Fruit fly (Drosophila melanogaster): Measurements from ENCODE around the gene CG10413.

Gene CG10413

DNA sequence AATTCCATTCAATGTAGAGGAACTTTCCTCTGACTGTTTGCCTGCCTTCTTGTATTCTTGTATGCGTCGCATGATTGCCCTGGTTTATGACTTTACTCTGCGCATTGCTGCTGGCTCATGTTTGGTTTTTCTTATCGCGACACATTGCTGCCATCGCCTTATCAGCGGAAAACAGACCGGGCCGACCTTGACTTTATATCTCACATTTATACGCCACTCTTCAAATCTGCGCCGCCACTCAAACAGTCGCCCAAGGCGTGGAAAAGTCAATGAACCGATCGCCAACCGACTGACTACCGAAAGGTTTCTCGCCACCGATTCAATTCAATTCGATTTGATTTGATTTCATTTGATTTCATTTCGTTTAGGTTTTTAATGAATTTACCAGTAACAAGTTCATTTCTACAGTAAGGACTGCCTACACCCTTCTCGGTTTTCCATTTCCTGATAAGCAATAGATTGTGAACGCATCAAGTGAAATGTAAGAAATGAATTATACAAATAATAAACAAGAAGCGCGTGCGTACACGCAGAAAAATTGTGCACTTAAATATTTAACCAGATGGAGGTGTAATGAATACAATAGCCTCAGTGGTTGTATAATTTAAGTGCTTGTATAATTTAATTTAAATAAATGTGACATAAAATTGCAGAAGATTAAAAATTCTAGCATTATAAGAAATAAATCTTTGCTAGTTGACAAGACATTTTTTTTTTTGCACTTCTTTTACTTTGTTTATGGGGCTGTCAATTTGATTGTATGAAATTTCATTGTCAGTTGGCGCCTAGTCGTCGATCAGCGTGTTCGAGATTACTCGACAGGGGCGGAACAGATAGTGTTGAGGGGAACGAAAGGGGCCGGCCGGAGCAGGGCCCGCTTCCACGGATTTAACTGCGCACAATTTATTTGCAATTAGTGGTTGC lies 38.6 kb downstream of the CG10413 start:
- TF ChIP-seq CG9705 (GFP tag; optimal IDR thresholded peaks at IDR 0.05) (no peak), Dif (GFP tag; optimal IDR thresholded peaks at IDR 0.05; ENCODE audit: partially characterized antibody) (no peak), Hnf4 (GFP tag; optimal IDR thresholded peaks at IDR 0.05) (no peak), OdsH (GFP tag; optimal IDR thresholded peaks at IDR 0.05) (no peak), usp (GFP tag; optimal IDR thresholded peaks at IDR 0.05) (no peak), Abd-B (GFP tag; optimal IDR thresholded peaks at IDR 0.05) (no peak), rgr (GFP tag; optimal IDR thresholded peaks at IDR 0.05) (peak; percentile 6), fru (GFP tag; optimal IDR thresholded peaks at IDR 0.05) (peak; percentile 12), CrebA (GFP tag; optimal IDR thresholded peaks at IDR 0.05; ENCODE audit: borderline replicate concordance) (no peak), dmrt93B (GFP tag; optimal IDR thresholded peaks at IDR 0.05) (no peak), foxo (GFP tag; optimal IDR thresholded peaks at IDR 0.05) (peak in 1 of 2 experiments; percentile 26), Rel (GFP tag; optimal IDR thresholded peaks at IDR 0.05) (no peak), Rel (tag; optimal IDR thresholded peaks at IDR 0.05) (peak; percentile 44), HLH106 (tag; optimal IDR thresholded peaks at IDR 0.05) (peak; percentile 6), dsf (GFP tag; optimal IDR thresholded peaks at IDR 0.05; ENCODE audit: borderline replicate concordance) (no peak), CG32264 (GFP tag; optimal IDR thresholded peaks at IDR 0.05) (no peak), h (GFP tag; optimal IDR thresholded peaks at IDR 0.05) (peak; percentile 48), Jra (GFP tag; optimal IDR thresholded peaks at IDR 0.05) (no peak), Hr83 (GFP tag; optimal IDR thresholded peaks at IDR 0.05; ENCODE audit: poor library complexity, severe bottlenecking) (no peak), lola (GFP tag; optimal IDR thresholded peaks at IDR 0.05) (no peak), br (GFP tag; optimal IDR thresholded peaks at IDR 0.05) (no peak), jim (GFP tag; optimal IDR thresholded peaks at IDR 0.05) (no peak), dl (GFP tag; optimal IDR thresholded peaks at IDR 0.05; ENCODE audit: insufficient read depth in 1 of 2, partially characterized antibody in 2 of 2) (no peak), psq (GFP tag; optimal IDR thresholded peaks at IDR 0.05) (peak; percentile 2), tai (GFP tag; optimal IDR thresholded peaks at IDR 0.05) (no peak), ey (GFP tag; optimal IDR thresholded peaks at IDR 0.05) (peak; percentile 18)

DNA sequence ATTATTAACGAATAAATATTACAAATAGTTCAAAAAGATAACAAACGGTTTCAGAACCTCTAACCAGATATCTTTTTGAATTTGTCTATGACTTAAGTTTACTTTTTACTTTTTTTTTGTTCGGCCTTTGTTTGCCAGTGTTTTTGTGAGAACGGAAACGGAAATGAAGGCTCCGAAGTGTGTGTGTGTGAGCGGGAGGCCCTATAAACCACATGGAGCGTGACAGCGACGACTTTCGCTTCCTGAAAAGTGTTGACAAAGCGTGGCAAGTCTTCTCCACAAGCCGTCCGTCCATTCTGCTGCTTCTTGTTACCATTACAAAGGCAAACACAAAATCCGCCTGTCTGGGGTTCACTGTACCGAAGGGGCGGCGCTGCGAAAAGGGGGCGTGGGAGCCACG lies 40.6 kb downstream of the CG10413 start:
- TF ChIP-seq Vsx2 (GFP tag; optimal IDR thresholded peaks at IDR 0.05; ENCODE audit: partially characterized antibody) (no peak), rgr (GFP tag; optimal IDR thresholded peaks at IDR 0.05) (no peak), Mio (GFP tag; optimal IDR thresholded peaks at IDR 0.05) (no peak), Dif (GFP tag; optimal IDR thresholded peaks at IDR 0.05; ENCODE audit: partially characterized antibody) (no peak), jim (GFP tag; optimal IDR thresholded peaks at IDR 0.05) (no peak), dsf (GFP tag; optimal IDR thresholded peaks at IDR 0.05; ENCODE audit: borderline replicate concordance) (no peak), brk (GFP tag; optimal IDR thresholded peaks at IDR 0.05) (no peak), OdsH (GFP tag; optimal IDR thresholded peaks at IDR 0.05) (no peak), tai (GFP tag; optimal IDR thresholded peaks at IDR 0.05) (no peak), HLH106 (tag; optimal IDR thresholded peaks at IDR 0.05) (no peak), CG32264 (GFP tag; optimal IDR thresholded peaks at IDR 0.05) (no peak), pan (optimal IDR thresholded peaks at IDR 0.05) (no peak), br (GFP tag; optimal IDR thresholded peaks at IDR 0.05) (no peak)

DNA sequence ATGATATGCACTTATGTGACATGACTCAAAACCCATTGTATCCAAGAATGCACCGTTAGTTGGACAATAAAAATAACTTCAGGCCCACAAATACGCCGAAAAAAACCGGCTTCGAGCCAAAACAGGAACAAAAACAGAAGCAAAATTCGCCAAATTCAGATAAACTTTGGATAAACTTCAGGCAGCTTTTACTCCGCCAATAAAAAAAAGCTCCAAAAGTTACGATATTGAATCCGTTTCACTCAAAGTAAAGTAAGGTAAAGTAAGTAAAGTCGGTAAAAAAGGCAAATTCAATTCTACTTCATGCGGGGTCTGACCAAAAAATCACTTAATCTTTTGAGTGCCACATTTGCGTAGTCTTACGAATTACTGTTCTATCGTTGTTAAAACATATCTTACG lies 41.1 kb downstream of the CG10413 start:
- TF ChIP-seq brk (GFP tag; optimal IDR thresholded peaks at IDR 0.05) = peak; percentile 0
- TF ChIP-seq sage (GFP tag; optimal IDR thresholded peaks at IDR 0.05) = peak; percentile 35
- no peak for TF ChIP-seq Hnf4 (GFP tag; optimal IDR thresholded peaks at IDR 0.05)
- TF ChIP-seq foxo (GFP tag; optimal IDR thresholded peaks at IDR 0.05) = peak in 1 of 2 experiments; percentile 27

DNA sequence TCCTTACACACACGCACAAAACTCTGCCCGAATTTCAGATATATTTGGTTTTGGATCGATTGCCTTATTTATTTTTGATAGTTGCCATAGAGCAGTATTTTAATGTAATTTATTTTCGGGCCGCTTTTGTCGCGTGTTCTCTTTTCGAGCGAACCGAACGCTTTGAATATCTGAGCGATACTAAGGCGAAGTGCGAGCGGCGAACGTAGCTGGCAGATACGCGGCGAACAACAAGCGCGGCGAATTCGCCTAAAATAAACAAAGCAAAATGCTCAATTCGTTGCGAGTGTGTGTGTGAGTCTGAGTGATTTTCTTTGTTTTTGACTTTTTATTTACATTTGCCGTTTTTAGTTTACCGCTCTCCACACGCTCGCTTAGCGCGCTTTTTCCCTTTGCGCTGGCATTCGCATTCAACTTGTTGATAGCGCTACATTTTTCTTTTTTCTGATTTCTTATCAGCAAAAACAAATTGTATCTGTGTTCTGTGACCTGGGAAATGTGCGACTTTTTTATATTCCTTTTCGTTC lies 42.0 kb downstream of the CG10413 start:
- TF ChIP-seq sage (GFP tag; optimal IDR thresholded peaks at IDR 0.05) = peak; percentile 30
- TF ChIP-seq jim (GFP tag; optimal IDR thresholded peaks at IDR 0.05) = no peak
- TF ChIP-seq OdsH (GFP tag; optimal IDR thresholded peaks at IDR 0.05) = peak; percentile 39
- TF ChIP-seq br (GFP tag; optimal IDR thresholded peaks at IDR 0.05) = peak; percentile 15
- peak in 1 of 2 experiments; percentile 70 for TF ChIP-seq foxo (GFP tag; optimal IDR thresholded peaks at IDR 0.05)
- TF ChIP-seq brk (GFP tag; optimal IDR thresholded peaks at IDR 0.05) = peak; percentile 1
- no peak for TF ChIP-seq woc (GFP tag; optimal IDR thresholded peaks at IDR 0.05)
- TF ChIP-seq Vsx2 (GFP tag; optimal IDR thresholded peaks at IDR 0.05; ENCODE audit: partially characterized antibody) = no peak
- peak; percentile 30 for TF ChIP-seq rgr (GFP tag; optimal IDR thresholded peaks at IDR 0.05)
- no peak for TF ChIP-seq CG9705 (GFP tag; optimal IDR thresholded peaks at IDR 0.05)
- TF ChIP-seq Myc (optimal IDR thresholded peaks at IDR 0.05) = no peak
- peak; percentile 74 for TF ChIP-seq Hr83 (GFP tag; optimal IDR thresholded peaks at IDR 0.05; ENCODE audit: poor library complexity, severe bottlenecking)
- peak; percentile 94 for TF ChIP-seq psq (GFP tag; optimal IDR thresholded peaks at IDR 0.05)
- peak; percentile 41 for TF ChIP-seq Rel (GFP tag; optimal IDR thresholded peaks at IDR 0.05)
- peak; percentile 27 for TF ChIP-seq Rel (tag; optimal IDR thresholded peaks at IDR 0.05)
- peak; percentile 56 for TF ChIP-seq Sp1 (GFP tag; optimal IDR thresholded peaks at IDR 0.05)
- TF ChIP-seq tai (GFP tag; optimal IDR thresholded peaks at IDR 0.05) = no peak
- peak; percentile 44 for TF ChIP-seq CrebA (GFP tag; optimal IDR thresholded peaks at IDR 0.05; ENCODE audit: borderline replicate concordance)
- TF ChIP-seq Hnf4 (GFP tag; optimal IDR thresholded peaks at IDR 0.05) = peak; percentile 45
- TF ChIP-seq pan (optimal IDR thresholded peaks at IDR 0.05) = no peak
- TF ChIP-seq dmrt93B (GFP tag; optimal IDR thresholded peaks at IDR 0.05) = no peak
- peak; percentile 78 for TF ChIP-seq h (GFP tag; optimal IDR thresholded peaks at IDR 0.05)
- TF ChIP-seq dl (GFP tag; optimal IDR thresholded peaks at IDR 0.05; ENCODE audit: insufficient read depth in 1 of 2, partially characterized antibody in 2 of 2) = no peak
- TF ChIP-seq sv (GFP tag; optimal IDR thresholded peaks at IDR 0.05) = no peak

Measured in whole organism, wandering third instar larva.